Fruit fly (Drosophila melanogaster) whole organism, pupa: ENCODE results near the gene ddbt.
A peak's percentile ranks its signal among the peaks of the same experiment; 100 is the strongest.

Source experiments
- CG10348 ChIP-seq: fragments of 200-800 bp; sonication (Bioruptor generic); IDR thresholded peaks from 2 replicates; pipeline ENCODE4 v1.3.6; 2022; ENCODE audit warnings: missing biosample characterization, missing genetic modification characterization
- CG12605 ChIP-seq: fragments of 200-800 bp; sonication (Bioruptor generic); IDR thresholded peaks from 2 replicates; pipeline ENCODE4 v1.3.6; 2022; ENCODE audit warnings: missing biosample characterization, missing genetic modification characterization
- CG13204 ChIP-seq: fragments of 200-800 bp; sonication (Bioruptor generic); optimal IDR thresholded peaks from 2 replicates; lab custom pipeline; 2018; ENCODE audit warnings: missing biosample characterization, mild to moderate bottlenecking, missing genetic modification characterization, moderate library complexity
- CG14655 ChIP-seq: fragments of 200-800 bp; sonication (Bioruptor generic); optimal IDR thresholded peaks from 3 replicates; lab custom pipeline; 2017; ENCODE audit warnings: mild to moderate bottlenecking, missing biosample characterization, missing genetic modification reagents, missing genetic modification characterization
- CG15710 ChIP-seq: fragments of 200-800 bp; sonication (Bioruptor generic); optimal IDR thresholded peaks from 2 replicates; lab custom pipeline; 2018; ENCODE audit warnings: missing biosample characterization, mild to moderate bottlenecking, missing genetic modification characterization, moderate library complexity
- CG17806 ChIP-seq: fragments of 200-800 bp; sonication (Bioruptor generic); optimal IDR thresholded peaks from 2 replicates; lab custom pipeline; 2018; ENCODE audit warnings: missing biosample characterization, mild to moderate bottlenecking, missing genetic modification characterization, moderate library complexity
- CG32121 ChIP-seq: fragments of 200-800 bp; sonication (Bioruptor generic); IDR thresholded peaks from 2 replicates; pipeline ENCODE4 v1.3.6; 2022; ENCODE audit warnings: missing biosample characterization, missing genetic modification characterization
- CG34367 ChIP-seq: fragments of 200-800 bp; sonication (Bioruptor generic); optimal IDR thresholded peaks from 2 replicates; lab custom pipeline; 2018; ENCODE audit warnings: missing biosample characterization, mild to moderate bottlenecking, missing genetic modification characterization
- CG4496 ChIP-seq: fragments of 200-800 bp; sonication (Bioruptor generic); IDR thresholded peaks from 3 replicates; pipeline ENCODE4 v1.3.6; 2022; ENCODE audit warnings: missing biosample characterization, missing genetic modification characterization
- CG8159 ChIP-seq: fragments of 200-800 bp; sonication (Bioruptor generic); optimal IDR thresholded peaks from 3 replicates; lab custom pipeline; 2018; ENCODE audit warnings: missing biosample characterization, mild to moderate bottlenecking, missing genetic modification characterization, moderate library complexity
- CG8301 ChIP-seq: fragments of 200-800 bp; sonication (Bioruptor generic); optimal IDR thresholded peaks from 2 replicates; lab custom pipeline; 2018; ENCODE audit warnings: missing biosample characterization, mild to moderate bottlenecking, missing genetic modification characterization
- D1 ChIP-seq: fragments of 200-800 bp; sonication (Bioruptor generic); optimal IDR thresholded peaks from 2 replicates; lab custom pipeline; 2018; ENCODE audit warnings: missing biosample characterization, mild to moderate bottlenecking, missing genetic modification characterization, moderate library complexity
- EcR ChIP-seq: fragments of 200-800 bp; sonication (Bioruptor generic); optimal IDR thresholded peaks from 3 replicates; lab custom pipeline; 2019; ENCODE audit warnings: missing biosample characterization, missing genetic modification characterization, mild to moderate bottlenecking, moderate library complexity, missing genetic modification reagents
- Ets98B ChIP-seq: fragments of 200-800 bp; sonication (Bioruptor generic); IDR thresholded peaks from 2 replicates; pipeline ENCODE4 v1.3.6; 2022; ENCODE audit warnings: missing biosample characterization, missing genetic modification characterization
- Pif1A ChIP-seq: fragments of 200-800 bp; sonication (Bioruptor generic); optimal IDR thresholded peaks from 3 replicates; lab custom pipeline; 2016; ENCODE audit warnings: missing biosample characterization, missing genetic modification characterization
- Pif1B ChIP-seq: fragments of 200-800 bp; sonication (Bioruptor generic); optimal IDR thresholded peaks from 3 replicates; lab custom pipeline; 2016; ENCODE audit warnings: missing biosample characterization, missing genetic modification characterization
- Snoo ChIP-seq: fragments of 200-800 bp; sonication (Bioruptor generic); optimal IDR thresholded peaks from 3 replicates; lab custom pipeline; 2017; ENCODE audit warnings: missing biosample characterization, mild to moderate bottlenecking, missing genetic modification characterization, inconsistent platforms
- fd96Ca ChIP-seq: fragments of 200-800 bp; sonication (Bioruptor generic); IDR thresholded peaks from 3 replicates; pipeline ENCODE4 v1.3.6; 2022; ENCODE audit warnings: missing biosample characterization, missing genetic modification characterization
- gl ChIP-seq: fragments of 200-800 bp; sonication (Bioruptor generic); optimal IDR thresholded peaks from 2 replicates; lab custom pipeline; 2018; ENCODE audit warnings: missing biosample characterization, mild to moderate bottlenecking, missing genetic modification characterization
- rn ChIP-seq: fragments of 200-800 bp; sonication (Bioruptor generic); IDR thresholded peaks from 2 replicates; pipeline ENCODE4 v1.3.6; 2022; ENCODE audit warnings: missing biosample characterization, missing genetic modification characterization

ddbt gene

DNA sequence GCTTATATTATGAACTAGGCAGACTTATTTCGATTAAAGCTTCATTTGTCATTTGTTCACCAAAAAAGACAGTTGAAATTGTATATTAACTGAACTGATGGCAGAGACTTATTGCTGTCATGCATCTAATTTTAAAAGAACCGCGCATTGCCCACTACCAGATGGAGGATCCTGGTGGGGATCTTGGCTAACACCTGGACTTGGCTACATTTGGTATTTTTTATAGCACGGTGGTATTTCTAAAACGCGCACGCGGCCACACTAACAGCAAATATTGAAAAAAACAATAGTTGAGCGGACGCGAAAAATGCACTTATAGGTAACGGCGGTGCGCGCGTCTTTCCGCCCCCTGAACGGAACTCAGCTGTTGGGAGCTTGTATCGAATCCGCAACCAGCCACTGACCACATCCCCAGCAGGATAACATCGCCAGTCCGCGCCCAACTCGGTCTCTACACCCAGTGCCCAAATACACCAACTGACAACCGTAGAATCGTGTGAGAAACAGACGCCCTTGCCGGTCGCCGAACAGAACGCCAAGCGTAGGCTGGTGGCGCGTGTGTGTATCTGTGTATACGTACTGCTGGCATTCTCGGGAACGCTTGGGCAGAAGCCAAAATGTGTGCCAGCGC, 24.6 kb upstream of the ddbt start:
- TF ChIP-seq CG34367 (no peak), gl (tag; lab: Kevin White, UChicago) (peak; percentile 2), CG13204 (GFP tag; lab: Kevin White, UChicago) (peak; percentile 50), rn (GFP tag; lab: Robert Waterston, UW) (no peak), Ets98B (GFP tag; lab: Robert Waterston, UW) (no peak), fd96Ca (no peak), CG15710 (no peak), CG17806 (tag; lab: Kevin White, UChicago) (no peak), EcR (GFP tag; lab: Kevin White, UChicago) (no peak), Pif1B (GFP tag; lab: Kevin White, UChicago) (no peak), CG14655 (GFP tag; lab: Kevin White, UChicago) (no peak), D1 (tag; lab: Kevin White, UChicago) (no peak)
- TF ChIP-seq, all 21 proteins: peak for 2

DNA sequence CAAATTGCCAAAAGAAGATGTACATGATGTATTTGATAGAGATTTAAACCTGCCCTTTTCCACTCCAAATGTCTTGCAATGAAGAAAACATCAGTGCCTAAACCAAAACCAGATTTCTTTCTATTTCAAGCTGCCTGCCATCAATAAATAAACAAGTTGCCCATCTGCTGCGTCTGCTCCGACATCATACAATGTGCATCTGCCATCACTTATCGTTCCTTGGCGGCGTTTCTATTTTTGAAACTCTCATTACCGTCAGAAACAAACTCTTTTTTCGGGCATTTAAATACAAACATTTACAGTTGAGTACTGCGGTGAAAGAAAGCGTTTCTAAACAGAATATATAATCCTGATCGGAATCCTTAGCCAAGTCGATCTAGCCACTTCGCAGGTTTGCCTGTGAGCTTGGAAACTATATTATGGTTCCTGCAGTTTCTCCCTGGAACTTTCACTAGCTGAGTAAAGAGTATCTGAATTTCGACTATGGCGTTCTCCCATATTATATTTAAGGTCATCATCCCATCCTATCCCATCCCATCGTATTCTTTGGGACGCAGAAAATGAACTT, 22.0 kb upstream of the ddbt start:
- TF ChIP-seq CG8159 (tag; lab: Kevin White, UChicago) (peak; percentile 22), Snoo (tag; lab: Kevin White, UChicago) (no peak), EcR (GFP tag; lab: Kevin White, UChicago) (peak; percentile 40), CG14655 (GFP tag; lab: Kevin White, UChicago) (peak; percentile 52), CG8301 (tag; lab: Kevin White, UChicago) (peak; percentile 24), CG10348 (GFP tag; lab: Robert Waterston, UW) (no peak), Pif1A (no peak), CG15710 (no peak)

DNA sequence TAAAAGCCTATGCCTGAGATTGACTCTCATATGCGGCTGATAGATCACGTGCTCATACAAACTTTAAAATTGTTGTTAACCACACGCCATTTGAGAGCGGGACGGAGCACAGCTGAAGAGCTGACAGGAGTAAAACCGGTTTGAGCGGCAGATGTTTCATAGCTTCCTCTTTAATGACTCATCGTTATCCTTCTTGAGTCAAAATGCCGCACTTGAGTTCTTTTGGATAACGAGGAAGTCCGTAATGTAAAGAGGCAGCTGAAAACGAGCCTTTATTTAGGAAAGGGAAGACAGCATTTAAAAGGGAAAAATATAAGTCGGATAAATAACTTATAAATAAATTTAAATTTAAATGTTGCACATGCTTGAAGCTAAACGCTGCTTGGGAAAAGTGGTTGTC, 19.6 kb upstream of the ddbt start:
- TF ChIP-seq Ets98B (GFP tag; lab: Robert Waterston, UW), result no peak
- no peak for TF ChIP-seq fd96Ca
- no peak for TF ChIP-seq CG8301 (tag; lab: Kevin White, UChicago)
- TF ChIP-seq CG12605 (GFP tag; lab: Robert Waterston, UW), result no peak
- no peak for TF ChIP-seq gl (tag; lab: Kevin White, UChicago)
- no peak for TF ChIP-seq Snoo (tag; lab: Kevin White, UChicago)
- TF ChIP-seq CG8159 (tag; lab: Kevin White, UChicago), result no peak

DNA sequence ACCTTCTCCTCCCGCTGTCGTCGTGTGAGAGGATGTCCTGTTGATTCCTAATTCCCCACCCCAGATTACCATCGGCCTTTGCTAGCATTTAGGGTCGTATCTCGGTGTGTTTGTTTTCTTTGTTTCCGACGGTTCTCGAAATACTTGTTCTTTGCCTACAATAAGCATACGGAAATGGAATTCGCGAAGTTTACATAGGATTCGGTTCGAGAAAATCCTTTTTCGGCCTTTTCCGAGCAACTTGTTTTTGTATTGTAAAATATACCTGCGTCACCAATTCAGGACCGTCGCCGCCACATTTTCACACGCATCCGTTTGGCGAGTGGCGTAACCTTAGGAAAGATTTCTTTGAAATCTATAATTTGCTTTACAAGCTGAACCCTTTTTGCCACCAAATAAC, 18.4 kb upstream of the ddbt start:
- no peak for TF ChIP-seq Pif1B (GFP tag; lab: Kevin White, UChicago)
- no peak for TF ChIP-seq CG14655 (GFP tag; lab: Kevin White, UChicago)
- no peak for TF ChIP-seq CG13204 (GFP tag; lab: Kevin White, UChicago)
- TF ChIP-seq CG4496, result no peak
- TF ChIP-seq CG34367, result no peak
- TF ChIP-seq rn (GFP tag; lab: Robert Waterston, UW), result no peak
- no peak for TF ChIP-seq CG32121 (GFP tag; lab: Robert Waterston, UW)
- TF ChIP-seq D1 (tag; lab: Kevin White, UChicago), result no peak
- TF ChIP-seq Snoo (tag; lab: Kevin White, UChicago), result no peak

DNA sequence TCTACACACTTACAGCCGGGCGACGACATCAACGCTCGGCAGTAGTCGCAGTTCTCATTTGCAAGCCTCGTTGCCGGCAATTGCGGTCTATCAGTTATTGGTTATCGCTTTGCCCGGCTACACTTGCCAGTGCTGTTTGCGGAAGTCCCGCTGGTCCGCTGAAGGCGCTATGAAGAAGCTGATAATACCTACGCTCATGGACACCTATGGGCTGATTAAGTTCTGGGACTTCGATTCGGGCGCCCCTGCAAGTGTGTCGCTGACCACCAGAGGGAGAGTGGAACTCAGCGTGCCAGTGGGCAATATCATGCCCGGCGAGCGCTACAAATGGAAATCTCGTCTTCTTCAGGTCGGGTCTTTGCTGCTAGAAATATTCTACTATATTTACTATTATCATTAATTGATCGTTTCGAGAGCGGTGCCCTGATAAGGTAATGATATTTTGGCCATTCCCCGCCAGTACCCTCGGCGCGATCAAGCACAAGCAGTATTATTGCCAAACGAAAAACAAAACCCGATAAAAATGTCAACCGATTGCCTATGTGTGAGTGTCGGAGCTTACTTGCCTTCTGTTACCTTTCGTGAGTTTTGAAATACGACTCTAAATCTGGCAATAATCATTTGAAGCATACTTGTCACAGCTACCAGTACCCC, 16.8 kb upstream of the ddbt start:
- no peak for TF ChIP-seq D1 (tag; lab: Kevin White, UChicago)
- no peak for TF ChIP-seq CG14655 (GFP tag; lab: Kevin White, UChicago)
- no peak for TF ChIP-seq CG8159 (tag; lab: Kevin White, UChicago)
- no peak for TF ChIP-seq CG15710
- no peak for TF ChIP-seq CG32121 (GFP tag; lab: Robert Waterston, UW)
- no peak for TF ChIP-seq CG8301 (tag; lab: Kevin White, UChicago)
- no peak for TF ChIP-seq CG34367
- TF ChIP-seq fd96Ca, result no peak
- TF ChIP-seq rn (GFP tag; lab: Robert Waterston, UW), result no peak

DNA sequence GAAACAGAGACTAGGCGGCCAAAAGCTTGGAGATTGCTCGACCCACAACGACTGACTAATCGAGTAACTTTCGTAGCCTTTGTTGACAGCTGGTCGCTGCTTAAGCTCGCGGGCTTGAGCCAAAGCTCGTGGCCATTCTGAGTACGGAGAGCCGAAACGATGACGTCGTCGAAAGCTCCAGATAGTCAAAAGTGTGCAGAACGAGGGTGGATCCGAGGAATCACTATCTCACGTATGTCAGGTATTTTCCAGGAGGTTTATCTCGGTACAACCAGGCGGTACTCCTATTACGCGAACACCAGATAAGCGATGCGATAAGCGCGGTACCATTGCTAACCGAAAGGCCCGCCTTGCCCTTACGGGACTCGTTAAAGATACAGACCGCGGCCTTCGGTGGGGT, 5.3 kb upstream of the ddbt start:
- TF ChIP-seq fd96Ca (no peak), EcR (GFP tag; lab: Kevin White, UChicago) (peak; percentile 36)

DNA sequence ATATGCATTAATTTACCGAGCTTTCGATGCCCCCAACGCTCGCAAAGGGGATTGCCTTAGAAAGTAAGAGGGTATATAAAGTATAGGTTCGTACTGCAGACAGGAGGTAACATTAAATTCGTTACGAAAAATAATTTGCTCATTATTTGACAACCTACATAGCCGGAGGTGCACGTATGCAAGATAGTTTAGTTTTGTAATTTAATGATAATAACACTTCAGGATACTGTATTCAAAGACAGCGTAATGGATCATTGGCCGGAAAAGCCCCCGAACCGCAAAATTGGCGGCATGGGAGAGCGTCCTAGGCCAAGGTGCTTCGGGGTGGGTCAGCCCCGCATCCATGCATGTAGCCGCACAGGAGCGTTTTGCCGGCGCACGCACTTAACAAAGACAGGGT, 4.6 kb upstream of the ddbt start:
- TF ChIP-seq rn (GFP tag; lab: Robert Waterston, UW), result no peak
- no peak for TF ChIP-seq Pif1A
- no peak for TF ChIP-seq CG15710
- TF ChIP-seq CG4496, result no peak
- TF ChIP-seq CG34367, result no peak
- TF ChIP-seq CG13204 (GFP tag; lab: Kevin White, UChicago), result no peak
- TF ChIP-seq D1 (tag; lab: Kevin White, UChicago), result no peak
- TF ChIP-seq CG12605 (GFP tag; lab: Robert Waterston, UW), result no peak
- TF ChIP-seq gl (tag; lab: Kevin White, UChicago), result no peak
